Fruit fly (Drosophila melanogaster) whole organism, embryonic: Measurements from ENCODE around the gene NFAT.

ENCODE experiments used
- Aef1 ChIP-seq: fragments of 200-800 bp; sonication (Bioruptor generic); IDR thresholded peaks from 3 replicates; pipeline ENCODE4 v1.3.6; 2022; ENCODE audit warnings: missing biosample characterization, missing genetic modification characterization
- Asciz ChIP-seq: fragments of 200-800 bp; sonication (Bioruptor generic); optimal IDR thresholded peaks from 2 replicates; lab custom pipeline; 2017; ENCODE audit warnings: missing biosample characterization, mild to moderate bottlenecking, missing genetic modification characterization, missing genetic modification reagents
- Blimp-1 ChIP-seq: fragments of 200-800 bp; sonication (Bioruptor generic); optimal IDR thresholded peaks from 3 replicates; lab custom pipeline; 2018; ENCODE audit warnings: missing biosample characterization, missing genetic modification characterization, mild to moderate bottlenecking, moderate library complexity, missing genetic modification reagents
- CG10209 ChIP-seq: fragments of 200-800 bp; sonication (Bioruptor generic); optimal IDR thresholded peaks from 3 replicates; lab custom pipeline; 2017; ENCODE audit warnings: missing biosample characterization, mild to moderate bottlenecking, missing genetic modification characterization, missing genetic modification reagents
- CG1024 ChIP-seq: fragments of 200-800 bp; sonication (Bioruptor generic); IDR thresholded peaks from 2 replicates; pipeline ENCODE4 v1.3.6; 2022; ENCODE audit warnings: missing biosample characterization, missing genetic modification characterization
- CG10321 ChIP-seq: fragments of 200-800 bp; sonication (Bioruptor generic); IDR thresholded peaks from 2 replicates; pipeline ENCODE4 v1.3.6; 2022; ENCODE audit warnings: missing biosample characterization, missing genetic modification characterization
- CG10366 ChIP-seq: fragments of 200-800 bp; sonication (Bioruptor generic); IDR thresholded peaks from 2 replicates; pipeline ENCODE4 v1.3.6; 2022; ENCODE audit warnings: missing biosample characterization, missing genetic modification characterization
- CG10431 ChIP-seq: fragments of 200-800 bp; sonication (Bioruptor generic); optimal IDR thresholded peaks from 3 replicates; lab custom pipeline; 2018; ENCODE audit warnings: missing biosample characterization, mild to moderate bottlenecking, missing genetic modification characterization
- CG11504 ChIP-seq: fragments of 200-800 bp; sonication (Bioruptor generic); optimal IDR thresholded peaks from 3 replicates; lab custom pipeline; 2019; ENCODE audit warnings: missing biosample characterization, mild to moderate bottlenecking, missing genetic modification characterization, moderate library complexity
- CG12071 ChIP-seq: fragments of 200-800 bp; sonication (Bioruptor generic); optimal IDR thresholded peaks from 3 replicates; lab custom pipeline; 2018; ENCODE audit warnings: missing biosample characterization, mild to moderate bottlenecking, missing genetic modification characterization
- CG14710 ChIP-seq: fragments of 200-800 bp; sonication (Bioruptor generic); optimal IDR thresholded peaks from 3 replicates; lab custom pipeline; 2019; ENCODE audit warnings: missing biosample characterization, mild to moderate bottlenecking, missing genetic modification characterization, moderate library complexity
- CG15269 ChIP-seq: fragments of 200-800 bp; sonication (Bioruptor generic); optimal IDR thresholded peaks from 2 replicates; lab custom pipeline; 2018; ENCODE audit warnings: missing biosample characterization, mild to moderate bottlenecking, missing genetic modification characterization, moderate library complexity
- CG17186 ChIP-seq: fragments of 200-800 bp; sonication (Bioruptor generic); optimal IDR thresholded peaks from 3 replicates; lab custom pipeline; 2017; ENCODE audit warnings: missing biosample characterization, missing genetic modification reagents, missing genetic modification characterization
- CG18764 ChIP-seq: fragments of 200-800 bp; sonication (Bioruptor generic); optimal IDR thresholded peaks from 3 replicates; lab custom pipeline; 2016; ENCODE audit warnings: missing biosample characterization, missing genetic modification characterization
- CG32772 ChIP-seq: fragments of 200-800 bp; sonication (Bioruptor generic); IDR thresholded peaks from 2 replicates; pipeline ENCODE4 v1.3.6; 2022; ENCODE audit warnings: missing biosample characterization, missing genetic modification characterization
- CG42726 ChIP-seq: fragments of 200-800 bp; sonication (Bioruptor generic); IDR thresholded peaks from 2 replicates; pipeline ENCODE4 v1.3.6; 2022; ENCODE audit warnings: missing biosample characterization, missing genetic modification characterization; ENCODE audit not compliant: partially characterized antibody
- CG4360 ChIP-seq: fragments of 200-800 bp; sonication (Bioruptor generic); IDR thresholded peaks from 2 replicates; pipeline ENCODE4 v1.3.6; 2022; ENCODE audit warnings: missing biosample characterization, missing genetic modification characterization
- CG5180 ChIP-seq: fragments of 200-800 bp; sonication (Bioruptor generic); optimal IDR thresholded peaks from 3 replicates; lab custom pipeline; 2017; ENCODE audit warnings: missing biosample characterization, missing genetic modification characterization, mild to moderate bottlenecking, moderate library complexity, missing genetic modification reagents
- CG6683 ChIP-seq: fragments of 200-800 bp; sonication (Bioruptor generic); optimal IDR thresholded peaks from 2 replicates; lab custom pipeline; 2017; ENCODE audit warnings: missing biosample characterization, mild to moderate bottlenecking, missing genetic modification characterization, missing genetic modification reagents
- CG7839 ChIP-seq: fragments of 200-800 bp; sonication (Bioruptor generic); optimal IDR thresholded peaks from 3 replicates; lab custom pipeline; 2018; ENCODE audit warnings: missing biosample characterization, mild to moderate bottlenecking, missing genetic modification characterization, moderate library complexity
- CG8478 ChIP-seq: fragments of >200 bp; optimal IDR thresholded peaks from 2 replicates; lab custom pipeline; 2018
- Fer3 ChIP-seq: fragments of 200-800 bp; sonication (Bioruptor generic); optimal IDR thresholded peaks from 2 replicates; lab custom pipeline; 2018; ENCODE audit warnings: missing biosample characterization, mild to moderate bottlenecking, missing genetic modification characterization, moderate library complexity
- HLH3B ChIP-seq: fragments of 200-800 bp; sonication (Bioruptor generic); IDR thresholded peaks from 2 replicates; pipeline ENCODE4 v1.3.6; 2022; ENCODE audit warnings: missing biosample characterization, missing genetic modification characterization
- HLHmδ ChIP-seq: fragments of 200-800 bp; sonication (Bioruptor generic); optimal IDR thresholded peaks from 2 replicates; lab custom pipeline; 2018; ENCODE audit warnings: missing biosample characterization, mild to moderate bottlenecking, missing genetic modification characterization, moderate library complexity
- Hey ChIP-seq: fragments of 200-800 bp; sonication (Bioruptor generic); optimal IDR thresholded peaks from 3 replicates; lab custom pipeline; 2018; ENCODE audit warnings: missing biosample characterization, mild to moderate bottlenecking, missing genetic modification characterization
- Mes4 ChIP-seq: fragments of 200-800 bp; sonication (Bioruptor generic); optimal IDR thresholded peaks from 2 replicates; lab custom pipeline; 2016; ENCODE audit warnings: missing biosample characterization, missing genetic modification characterization
- Oli ChIP-seq: fragments of 200-800 bp; sonication (Bioruptor generic); optimal IDR thresholded peaks from 2 replicates; lab custom pipeline; 2018; ENCODE audit warnings: missing biosample characterization, mild to moderate bottlenecking, missing genetic modification characterization, moderate library complexity
- Optix ChIP-seq: fragments of 200-800 bp; sonication (Bioruptor generic); IDR thresholded peaks from 3 replicates; pipeline ENCODE4 v1.3.6; 2022; ENCODE audit warnings: missing biosample characterization, missing genetic modification characterization
- Sry-β ChIP-seq: fragments of 200-800 bp; sonication (Bioruptor generic); optimal IDR thresholded peaks from 2 replicates; lab custom pipeline; 2018; ENCODE audit warnings: missing biosample characterization, mild to moderate bottlenecking, missing genetic modification characterization, moderate library complexity
- YL-1 ChIP-seq: fragments of 200-800 bp; sonication (Bioruptor generic); optimal IDR thresholded peaks from 3 replicates; lab custom pipeline; 2017; ENCODE audit warnings: missing biosample characterization, mild to moderate bottlenecking, missing genetic modification characterization
- cato ChIP-seq: fragments of 200-800 bp; sonication (Bioruptor generic); optimal IDR thresholded peaks from 2 replicates; lab custom pipeline; 2016; ENCODE audit warnings: missing biosample characterization, missing genetic modification characterization, borderline replicate concordance
- chinmo ChIP-seq: fragments of 200-800 bp; sonication (Bioruptor generic); IDR thresholded peaks from 4 replicates; pipeline ENCODE4 v1.3.6; 2022; ENCODE audit warnings: missing biosample characterization, missing genetic modification characterization; ENCODE audit not compliant: partially characterized antibody
- crp ChIP-seq, 2 experiments: fragments of 200-800 bp; sonication (Bioruptor generic); optimal IDR thresholded peaks; 2 replicates in 1 of 2; 3 replicates in 1 of 2; lab custom pipeline; 2017; ENCODE audit warnings: missing biosample characterization in 2 of 2, missing genetic modification characterization in 2 of 2, mild to moderate bottlenecking in 1 of 2, moderate library complexity in 1 of 2
- fd3F ChIP-seq: fragments of 200-800 bp; sonication (Bioruptor generic); optimal IDR thresholded peaks from 2 replicates; lab custom pipeline; 2018; ENCODE audit warnings: missing biosample characterization, mild to moderate bottlenecking, missing genetic modification characterization, moderate library complexity
- gfzf ChIP-seq: fragments of 200-800 bp; sonication (Bioruptor generic); optimal IDR thresholded peaks from 2 replicates; lab custom pipeline; 2016; ENCODE audit warnings: missing biosample characterization, mild to moderate bottlenecking, missing genetic modification characterization, moderate library complexity
- gt ChIP-seq: fragments of 200-800 bp; sonication (Bioruptor generic); IDR thresholded peaks from 2 replicates; pipeline ENCODE4 v1.3.6; 2022; ENCODE audit warnings: missing biosample characterization, missing genetic modification characterization
- ham ChIP-seq: fragments of 200-800 bp; sonication (Bioruptor generic); IDR thresholded peaks from 2 replicates; pipeline ENCODE4 v1.3.6; 2022; ENCODE audit warnings: missing biosample characterization, missing genetic modification characterization
- hbn ChIP-seq: fragments of 200-800 bp; sonication (Bioruptor generic); IDR thresholded peaks from 2 replicates; pipeline ENCODE4 v1.3.6; 2022; ENCODE audit warnings: missing biosample characterization, missing genetic modification characterization; ENCODE audit not compliant: partially characterized antibody
- insv ChIP-seq, 2 experiments: fragments of 200-800 bp; sonication (Bioruptor generic); optimal IDR thresholded peaks; 3 replicates each; lab custom pipeline; 2016 to 2018; ENCODE audit warnings: missing biosample characterization in 2 of 2, missing genetic modification characterization in 2 of 2
- nerfin-1 ChIP-seq: fragments of 200-800 bp; sonication (Bioruptor generic); optimal IDR thresholded peaks from 3 replicates; lab custom pipeline; 2019; ENCODE audit warnings: missing biosample characterization, mild to moderate bottlenecking, missing genetic modification characterization, moderate library complexity
- odd ChIP-seq: fragments of 200-800 bp; sonication (Bioruptor generic); optimal IDR thresholded peaks from 2 replicates; lab custom pipeline; 2017; ENCODE audit warnings: missing biosample characterization, mild to moderate bottlenecking, missing genetic modification characterization
- prd ChIP-seq, 3 experiments: fragments of >200 bp in 2 of 3; fragments of 200-800 bp in 1 of 3; sonication (Bioruptor generic) in 1 of 3; optimal IDR thresholded peaks in 2 of 3; IDR thresholded peaks in 1 of 3; 2 replicates in 2 of 3; 3 replicates in 1 of 3; pipeline versions ENCODE4 v1.3.6 to Lab custom; 2017 to 2022; ENCODE audit warnings: missing biosample characterization in 1 of 3, missing genetic modification characterization in 1 of 3
- pzg ChIP-seq: fragments of 200-800 bp; sonication (Bioruptor generic); optimal IDR thresholded peaks from 3 replicates; lab custom pipeline; 2018; ENCODE audit warnings: missing biosample characterization, mild to moderate bottlenecking, missing genetic modification characterization, moderate library complexity
- sc ChIP-seq, 3 experiments: fragments of >200 bp in 2 of 3; fragments of 200-800 bp in 1 of 3; sonication (Bioruptor generic) in 1 of 3; optimal IDR thresholded peaks; 2 replicates in 2 of 3; 3 replicates in 1 of 3; lab custom pipeline; 2017; ENCODE audit warnings: mild to moderate bottlenecking in 1 of 3, missing biosample characterization in 1 of 3, missing genetic modification characterization in 1 of 3, missing genetic modification reagents in 1 of 3
- sisA ChIP-seq: fragments of 200-800 bp; sonication (Bioruptor generic); IDR thresholded peaks from 2 replicates; pipeline ENCODE4 v1.3.6; 2022; ENCODE audit warnings: missing biosample characterization, missing genetic modification characterization
- unpg ChIP-seq: fragments of 200-800 bp; sonication (Bioruptor generic); optimal IDR thresholded peaks from 3 replicates; lab custom pipeline; 2018; ENCODE audit warnings: missing biosample characterization, mild to moderate bottlenecking, missing genetic modification characterization, moderate library complexity
- vvl ChIP-seq: fragments of 200-800 bp; sonication (Bioruptor generic); IDR thresholded peaks from 2 replicates; pipeline ENCODE4 v1.3.6; 2022; ENCODE audit warnings: missing biosample characterization, missing genetic modification characterization

Gene NFAT

DNA sequence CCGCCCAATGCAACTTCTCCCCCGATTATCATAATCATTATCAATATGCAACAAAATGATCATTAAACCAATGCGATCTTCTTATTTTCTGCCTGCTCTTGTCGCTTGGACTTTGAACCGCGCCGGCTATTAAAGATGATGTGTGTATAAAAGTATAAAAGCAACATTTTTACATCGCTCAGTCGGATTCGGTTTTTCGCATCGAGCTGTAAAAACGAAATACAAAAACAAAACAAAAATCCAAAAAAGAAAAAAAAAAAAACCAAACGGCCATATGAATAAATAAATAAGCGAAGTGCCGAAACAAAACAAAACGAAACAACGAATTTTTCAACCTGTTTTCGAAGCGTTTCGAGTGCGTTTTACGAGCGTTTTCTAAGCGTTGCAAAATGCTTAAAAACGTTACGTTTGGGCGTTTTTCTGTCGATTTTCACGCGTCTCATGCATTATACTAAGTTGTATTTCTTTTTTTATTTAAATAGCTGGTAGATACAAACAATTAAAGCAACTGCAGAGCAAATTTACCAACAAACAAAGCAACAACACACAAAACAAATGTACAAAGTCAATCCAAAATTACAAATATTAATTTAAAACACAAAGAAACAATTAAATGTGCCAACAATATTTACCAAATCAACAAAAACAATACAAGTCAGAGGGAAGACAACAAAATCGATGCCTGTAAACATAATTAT, 20.3 kb downstream of the NFAT start (continued):
- TF ChIP-seq CG4360 (GFP tag; lab: Robert Waterston, UW) (0 out of 2 replicates have a peak, but pooled peaks have one; percentile 22), Optix (GFP tag; lab: Robert Waterston, UW) (no peak), Hey (tag; lab: Kevin White, UChicago) (no peak), Sry-β (GFP tag; lab: Kevin White, UChicago) (peak; percentile 1), ham (no peak), CG11504 (peak; percentile 44), Oli (tag; lab: Kevin White, UChicago) (peak; percentile 24), CG12071 (GFP tag; lab: Kevin White, UChicago) (peak; percentile 7), crp (GFP tag; optimal IDR thresholded peaks at IDR 0.05; lab: Kevin White, UChicago) (no peak), CG1024 (no peak), YL-1 (GFP tag; lab: Kevin White, UChicago) (peak; percentile 1), insv (GFP tag; optimal IDR thresholded peaks at IDR 0.05; lab: Kevin White, UChicago) (no peak), gt (GFP tag; lab: Robert Waterston, UW) (no peak), CG6683 (no peak), hbn (GFP tag; lab: Robert Waterston, UW) (no peak), CG10366 (no peak), cato (GFP tag; lab: Kevin White, UChicago) (no peak), sisA (GFP tag; lab: Robert Waterston, UW) (no peak), CG17186 (GFP tag; lab: Kevin White, UChicago) (no peak), CG8478 (lab: Kevin White, UChicago) (no peak), CG7839 (tag; lab: Kevin White, UChicago) (peak; percentile 40), CG32772 (GFP tag; lab: Robert Waterston, UW) (no peak), vvl (no peak), CG14710 (tag; lab: Kevin White, UChicago) (peak; percentile 43), Blimp-1 (GFP tag; lab: Kevin White, UChicago) (peak; percentile 68), CG15269 (peak; percentile 52), fd3F (GFP tag; lab: Kevin White, UChicago) (peak; percentile 72), CG10431 (GFP tag; lab: Kevin White, UChicago) (no peak), unpg (GFP tag; lab: Kevin White, UChicago) (peak; percentile 56), CG5180 (no peak), HLHmδ (GFP tag; lab: Kevin White, UChicago) (no peak), CG42726 (GFP tag; lab: Robert Waterston, UW) (no peak), prd (optimal IDR thresholded peaks at IDR 0.05; lab: Kevin White, UChicago) (no peak), prd (GFP tag; IDR thresholded peaks at IDR 0.05; lab: Robert Waterston, UW) (no peak), HLH3B (GFP tag; lab: Robert Waterston, UW) (no peak), CG10321 (GFP tag; lab: Robert Waterston, UW) (no peak), odd (no peak), sc (optimal IDR thresholded peaks at IDR 0.05; lab: Kevin White, UChicago) (no peak), sc (GFP tag; optimal IDR thresholded peaks at IDR 0.05; lab: Kevin White, UChicago) (peak; percentile 59), CG18764 (GFP tag; lab: Kevin White, UChicago) (peak; percentile 17), nerfin-1 (no peak), Mes4 (no peak), chinmo (GFP tag; lab: Robert Waterston, UW) (peak; percentile 36; the same call in 2 of the 4 replicates), gfzf (GFP tag; lab: Kevin White, UChicago) (no peak), CG10209 (GFP tag; lab: Kevin White, UChicago) (peak; percentile 46), Aef1 (GFP tag; lab: Robert Waterston, UW) (no peak), Fer3 (tag; lab: Kevin White, UChicago) (peak; percentile 36), pzg (GFP tag; lab: Kevin White, UChicago) (no peak), Asciz (GFP tag; lab: Kevin White, UChicago) (peak; percentile 78)
